Worm (Caenorhabditis elegans): Measurements from ENCODE around the gene F45D3.2.

ce11 chrV:12554172-12555031 lies 13.6 kb downstream of the F45D3.2 start:
- TF ChIP-seq blmp-1 (tag; optimal IDR thresholded peaks at IDR 0.05; ENCODE audit: insufficient read depth) (peak; percentile 85), sma-9 (GFP tag; optimal IDR thresholded peaks at IDR 0.05) (peak; percentile 82), sma-9 (tag; optimal IDR thresholded peaks at IDR 0.05) (no peak), lsy-2 (tag; optimal IDR thresholded peaks at IDR 0.05) (no peak), snpc-4 (tag; optimal IDR thresholded peaks at IDR 0.05) (no peak), alr-1 (tag; optimal IDR thresholded peaks at IDR 0.05) (no peak), R02D3.7 (tag; optimal IDR thresholded peaks at IDR 0.05) (no peak), nhr-21 (tag; optimal IDR thresholded peaks at IDR 0.05) (peak; percentile 81), nhr-77 (tag; optimal IDR thresholded peaks at IDR 0.05) (no peak), nhr-11 (tag; optimal IDR thresholded peaks at IDR 0.05) (no peak), nhr-10 (tag; optimal IDR thresholded peaks at IDR 0.05) (no peak), nhr-23 (tag; optimal IDR thresholded peaks at IDR 0.05) (no peak), nhr-25 (tag; optimal IDR thresholded peaks at IDR 0.05) (peak; percentile 76), lin-13 (GFP tag; optimal IDR thresholded peaks at IDR 0.05) (no peak), skn-1 (tag; optimal IDR thresholded peaks at IDR 0.05) (no peak)

Measured in whole organism, L2 larva.